Worm (Caenorhabditis elegans): Measurements from ENCODE around the gene his-59.

The his-59 gene

ce11 chrIV:7505866-7506488, 17.9 kb downstream of the his-59 start (continued):
- TF ChIP-seq pha-4 (GFP tag; IDR thresholded peaks at IDR 0.05) (peak; percentile 55), pha-4 (tag; optimal IDR thresholded peaks at IDR 0.05) (no peak), nhr-11 (tag; optimal IDR thresholded peaks at IDR 0.05) (no peak), F37D6.2 (tag; optimal IDR thresholded peaks at IDR 0.05) (no peak), lim-7 (GFP tag; IDR thresholded peaks at IDR 0.05) (no peak), mxl-2 (GFP tag; conservative IDR thresholded peaks at IDR 0.05) (no peak), rbr-2 (tag; optimal IDR thresholded peaks at IDR 0.05) (no peak), nhr-41 (GFP tag; IDR thresholded peaks at IDR 0.05) (no peak), lir-3 (tag; optimal IDR thresholded peaks at IDR 0.05) (no peak), pqm-1 (tag; optimal IDR thresholded peaks at IDR 0.05) (no peak), D1046.2 (GFP tag; IDR thresholded peaks at IDR 0.05) (no peak), lin-15B (tag; optimal IDR thresholded peaks at IDR 0.05) (no peak), aly-2 (tag; optimal IDR thresholded peaks at IDR 0.05) (no peak), gei-8 (GFP tag; optimal IDR thresholded peaks at IDR 0.05) (no peak), cey-2 (tag; optimal IDR thresholded peaks at IDR 0.05; ENCODE audit: borderline replicate concordance, insufficient read depth) (no peak), zip-2 (tag; optimal IDR thresholded peaks at IDR 0.05) (no peak), ceh-28 (tag; optimal IDR thresholded peaks at IDR 0.05) (no peak), nhr-237 (tag; optimal IDR thresholded peaks at IDR 0.05) (no peak), ztf-11 (tag; optimal IDR thresholded peaks at IDR 0.05) (no peak), madf-5 (GFP tag; IDR thresholded peaks at IDR 0.05) (no peak), nhr-48 (tag; optimal IDR thresholded peaks at IDR 0.05) (peak; percentile 1), ces-1 (GFP tag; optimal IDR thresholded peaks at IDR 0.05) (no peak), nhr-6 (tag; optimal IDR thresholded peaks at IDR 0.05) (no peak), zfp-3 (GFP tag; conservative IDR thresholded peaks at IDR 0.05) (peak; percentile 73; the same call in 1 of the 2 replicates), T20F7.1 (GFP tag; optimal IDR thresholded peaks at IDR 0.05) (peak; percentile 71), ceh-44 (GFP tag; IDR thresholded peaks at IDR 0.05) (no peak), nhr-10 (tag; optimal IDR thresholded peaks at IDR 0.05) (peak; percentile 32), lsy-2 (tag; optimal IDR thresholded peaks at IDR 0.05) (peak in 1 of 2 experiments; percentile 32), attf-4 (tag; optimal IDR thresholded peaks at IDR 0.05) (no peak), dmd-9 (GFP tag; IDR thresholded peaks at IDR 0.05) (no peak), unc-39 (tag; optimal IDR thresholded peaks at IDR 0.05) (no peak), spr-1 (tag; optimal IDR thresholded peaks at IDR 0.05) (no peak), zag-1 (tag; optimal IDR thresholded peaks at IDR 0.05) (no peak), aha-1 (tag) (peak; percentile 93), ceh-62 (tag; optimal IDR thresholded peaks at IDR 0.05) (no peak), ceh-32 (tag; optimal IDR thresholded peaks at IDR 0.05; ENCODE audit: poor library complexity) (no peak), nhr-42 (GFP tag; IDR thresholded peaks at IDR 0.05) (no peak), zfp-2 (tag; optimal IDR thresholded peaks at IDR 0.05) (no peak), Y105C5A.15 (GFP tag; IDR thresholded peaks at IDR 0.05) (no peak), dmd-8 (GFP tag; IDR thresholded peaks at IDR 0.05) (no peak), daf-19 (GFP tag; conservative IDR thresholded peaks at IDR 0.05) (no peak), nhr-76 (tag; optimal IDR thresholded peaks at IDR 0.05) (no peak), nhr-28 (tag; optimal IDR thresholded peaks at IDR 0.05) (no peak), mdt-29 (GFP tag; IDR thresholded peaks at IDR 0.05) (no peak; the same call in 1 of the 2 replicates), lin-29 (GFP tag; IDR thresholded peaks at IDR 0.05) (no peak), mdl-1 (tag; optimal IDR thresholded peaks at IDR 0.05) (no peak), Y48G9A.11 (GFP tag; IDR thresholded peaks at IDR 0.05) (peak; percentile 13; the same call in 1 of the 2 replicates), lin-38 (GFP tag; IDR thresholded peaks at IDR 0.05) (peak; percentile 53), F26F4.8 (GFP tag; conservative IDR thresholded peaks at IDR 0.05) (0 out of 2 replicates have a peak, but pooled peaks have one; percentile 12), snpc-4 (tag; optimal IDR thresholded peaks at IDR 0.05) (no peak), ceh-20 (GFP tag; IDR thresholded peaks at IDR 0.05) (no peak), ztf-7 (tag; optimal IDR thresholded peaks at IDR 0.05) (no peak), tra-1 (GFP tag; IDR thresholded peaks at IDR 0.05) (no peak)

Data from whole organism, L4 larva.